Fruit fly (Drosophila melanogaster) whole organism, embryonic: ENCODE data around the gene Tbcd.

Experiments
- Abd-B ChIP-seq: fragments of 200-800 bp; sonication (Bioruptor generic); optimal IDR thresholded peaks from 2 replicates; lab custom pipeline; 2018; ENCODE audit warnings: missing biosample characterization, mild to moderate bottlenecking, missing genetic modification characterization, moderate library complexity
- B-H2 ChIP-seq: fragments of 200-800 bp; sonication (Bioruptor generic); optimal IDR thresholded peaks from 2 replicates; lab custom pipeline; 2018; ENCODE audit warnings: missing biosample characterization, mild to moderate bottlenecking, missing genetic modification characterization
- CG10267 ChIP-seq: fragments of 200-800 bp; sonication (Bioruptor generic); optimal IDR thresholded peaks from 2 replicates; lab custom pipeline; 2018; ENCODE audit warnings: missing biosample characterization, mild to moderate bottlenecking, missing genetic modification characterization, moderate library complexity
- CG10543 ChIP-seq: fragments of 200-800 bp; sonication (Bioruptor generic); optimal IDR thresholded peaks from 3 replicates; lab custom pipeline; 2017; ENCODE audit warnings: missing biosample characterization, mild to moderate bottlenecking, missing genetic modification characterization, moderate library complexity
- CG12155 ChIP-seq: fragments of 200-800 bp; sonication (Bioruptor generic); optimal IDR thresholded peaks from 3 replicates; lab custom pipeline; 2016; ENCODE audit warnings: missing biosample characterization, missing genetic modification characterization
- CG12219 ChIP-seq: fragments of 200-800 bp; sonication (Bioruptor generic); optimal IDR thresholded peaks from 3 replicates; lab custom pipeline; 2018; ENCODE audit warnings: missing biosample characterization, mild to moderate bottlenecking, missing genetic modification characterization
- CG12299 ChIP-seq: fragments of 200-800 bp; sonication (Bioruptor generic); optimal IDR thresholded peaks from 2 replicates; lab custom pipeline; 2018; ENCODE audit warnings: missing biosample characterization, mild to moderate bottlenecking, missing genetic modification characterization
- CG12391 ChIP-seq: fragments of 200-800 bp; sonication (Bioruptor generic); optimal IDR thresholded peaks from 3 replicates; lab custom pipeline; 2018; ENCODE audit warnings: missing biosample characterization, mild to moderate bottlenecking, missing genetic modification characterization, moderate library complexity
- CG12769 ChIP-seq: fragments of 200-800 bp; sonication (Bioruptor generic); optimal IDR thresholded peaks from 2 replicates; lab custom pipeline; 2019; ENCODE audit warnings: missing biosample characterization, mild to moderate bottlenecking, missing genetic modification characterization, moderate library complexity
- CG14710 ChIP-seq: fragments of 200-800 bp; sonication (Bioruptor generic); optimal IDR thresholded peaks from 3 replicates; lab custom pipeline; 2019; ENCODE audit warnings: missing biosample characterization, mild to moderate bottlenecking, missing genetic modification characterization, moderate library complexity
- CG15601 ChIP-seq: fragments of 200-800 bp; sonication (Bioruptor generic); optimal IDR thresholded peaks from 3 replicates; lab custom pipeline; 2019; ENCODE audit warnings: missing biosample characterization, mild to moderate bottlenecking, missing genetic modification characterization, moderate library complexity
- CG17186 ChIP-seq: fragments of 200-800 bp; sonication (Bioruptor generic); optimal IDR thresholded peaks from 3 replicates; lab custom pipeline; 2017; ENCODE audit warnings: missing biosample characterization, missing genetic modification reagents, missing genetic modification characterization
- CG17359 ChIP-seq: fragments of 200-800 bp; sonication (Bioruptor generic); optimal IDR thresholded peaks from 3 replicates; lab custom pipeline; 2018; ENCODE audit warnings: missing biosample characterization, mild to moderate bottlenecking, missing genetic modification characterization, moderate library complexity
- CG17829 ChIP-seq: fragments of 200-800 bp; optimal IDR thresholded peaks from 2 replicates; lab custom pipeline; 2019; ENCODE audit warnings: missing biosample characterization, mild to moderate bottlenecking, missing genetic modification characterization, moderate library complexity
- CG18764 ChIP-seq: fragments of 200-800 bp; sonication (Bioruptor generic); optimal IDR thresholded peaks from 3 replicates; lab custom pipeline; 2016; ENCODE audit warnings: missing biosample characterization, missing genetic modification characterization
- CG2116 ChIP-seq: fragments of 200-800 bp; sonication (Bioruptor generic); optimal IDR thresholded peaks from 3 replicates; lab custom pipeline; 2018; ENCODE audit warnings: missing biosample characterization, mild to moderate bottlenecking, missing genetic modification characterization
- CG2712 ChIP-seq: fragments of 200-800 bp; optimal IDR thresholded peaks from 3 replicates; lab custom pipeline; 2019; ENCODE audit warnings: missing biosample characterization, mild to moderate bottlenecking, missing genetic modification characterization, moderate library complexity
- CG30020 ChIP-seq: fragments of 200-800 bp; optimal IDR thresholded peaks from 2 replicates; lab custom pipeline; 2019; ENCODE audit warnings: missing biosample characterization, mild to moderate bottlenecking, missing genetic modification characterization, moderate library complexity
- CG4730 ChIP-seq: fragments of 200-800 bp; sonication (Bioruptor generic); IDR thresholded peaks from 2 replicates; pipeline ENCODE4 v1.3.6; 2022; ENCODE audit warnings: missing biosample characterization, missing genetic modification characterization
- CG6683 ChIP-seq: fragments of 200-800 bp; sonication (Bioruptor generic); optimal IDR thresholded peaks from 2 replicates; lab custom pipeline; 2017; ENCODE audit warnings: missing biosample characterization, mild to moderate bottlenecking, missing genetic modification characterization, missing genetic modification reagents
- CG6689 ChIP-seq: fragments of 200-800 bp; sonication (Bioruptor generic); IDR thresholded peaks from 2 replicates; pipeline ENCODE4 v1.3.6; 2022; ENCODE audit warnings: missing biosample characterization, missing genetic modification characterization
- D19B ChIP-seq: fragments of 200-800 bp; sonication (Bioruptor generic); optimal IDR thresholded peaks from 2 replicates; lab custom pipeline; 2017; ENCODE audit warnings: missing biosample characterization, mild to moderate bottlenecking, missing genetic modification characterization
- Dp ChIP-seq: fragments of 200-800 bp; sonication (Bioruptor generic); optimal IDR thresholded peaks from 2 replicates; lab custom pipeline; 2018; ENCODE audit warnings: missing biosample characterization, mild to moderate bottlenecking, missing genetic modification characterization, moderate library complexity
- Fer1 ChIP-seq: fragments of 200-800 bp; sonication (Bioruptor generic); optimal IDR thresholded peaks from 2 replicates; lab custom pipeline; 2017; ENCODE audit warnings: missing biosample characterization, mild to moderate bottlenecking, missing genetic modification characterization
- HmgD ChIP-seq: fragments of 200-800 bp; sonication (Bioruptor generic); optimal IDR thresholded peaks from 3 replicates; lab custom pipeline; 2016; ENCODE audit warnings: missing biosample characterization, missing genetic modification characterization
- Hmr ChIP-seq: fragments of 200-800 bp; sonication (Bioruptor generic); optimal IDR thresholded peaks from 3 replicates; lab custom pipeline; 2017; ENCODE audit warnings: mild to moderate bottlenecking, missing biosample characterization, missing genetic modification reagents, missing genetic modification characterization
- Lhr ChIP-seq: fragments of 200-800 bp; sonication (Bioruptor generic); optimal IDR thresholded peaks from 3 replicates; lab custom pipeline; 2017; ENCODE audit warnings: mild to moderate bottlenecking, missing biosample characterization, missing genetic modification reagents, missing genetic modification characterization
- MESR4 ChIP-seq: fragments of 200-800 bp; sonication (Bioruptor generic); optimal IDR thresholded peaks from 2 replicates; lab custom pipeline; 2018; ENCODE audit warnings: missing biosample characterization, mild to moderate bottlenecking, missing genetic modification characterization, moderate library complexity
- Med ChIP-seq: fragments of 200-800 bp; sonication (Bioruptor generic); peaks from one replicate; lab custom pipeline; 2016; ENCODE audit warnings: missing biosample characterization, missing genetic modification characterization, mild to moderate bottlenecking, inconsistent platforms, moderate library complexity
- Myb ChIP-seq: fragments of 200-800 bp; sonication (Bioruptor generic); optimal IDR thresholded peaks from 2 replicates; lab custom pipeline; 2016; ENCODE audit warnings: missing biosample characterization, missing genetic modification characterization
- NfI ChIP-seq: fragments of 200-800 bp; sonication (Bioruptor generic); optimal IDR thresholded peaks from 3 replicates; lab custom pipeline; 2018; ENCODE audit warnings: missing biosample characterization, mild to moderate bottlenecking, missing genetic modification characterization, moderate library complexity
- PHDP ChIP-seq: fragments of 200-800 bp; sonication (Bioruptor generic); optimal IDR thresholded peaks from 3 replicates; lab custom pipeline; 2018; ENCODE audit warnings: missing biosample characterization, mild to moderate bottlenecking, missing genetic modification characterization, moderate library complexity
- Sin3A ChIP-seq: fragments of >200 bp; optimal IDR thresholded peaks from 2 replicates; lab custom pipeline; 2018
- abd-A ChIP-seq: fragments of 200-800 bp; sonication (Bioruptor generic); optimal IDR thresholded peaks from 3 replicates; lab custom pipeline; 2019; ENCODE audit warnings: missing biosample characterization, mild to moderate bottlenecking, missing genetic modification characterization, moderate library complexity
- br ChIP-seq: fragments of >200 bp; optimal IDR thresholded peaks from 2 replicates; lab custom pipeline; 2017
- gt ChIP-seq: fragments of 200-800 bp; sonication (Bioruptor generic); IDR thresholded peaks from 2 replicates; pipeline ENCODE4 v1.3.6; 2022; ENCODE audit warnings: missing biosample characterization, missing genetic modification characterization
- insv ChIP-seq, 2 experiments: fragments of 200-800 bp; sonication (Bioruptor generic); optimal IDR thresholded peaks; 3 replicates each; lab custom pipeline; 2016 to 2018; ENCODE audit warnings: missing biosample characterization in 2 of 2, missing genetic modification characterization in 2 of 2
- lmd ChIP-seq: fragments of 200-800 bp; sonication (Bioruptor generic); IDR thresholded peaks from 2 replicates; pipeline ENCODE4 v1.3.6; 2022; ENCODE audit warnings: missing biosample characterization, missing genetic modification characterization
- nau ChIP-seq: fragments of 200-800 bp; sonication (Bioruptor generic); optimal IDR thresholded peaks from 3 replicates; lab custom pipeline; 2017; ENCODE audit warnings: missing biosample characterization, mild to moderate bottlenecking, missing genetic modification characterization, missing genetic modification reagents
- nom ChIP-seq: fragments of 200-800 bp; sonication (Bioruptor generic); optimal IDR thresholded peaks from 2 replicates; lab custom pipeline; 2017; ENCODE audit warnings: missing biosample characterization, missing genetic modification characterization, mild to moderate bottlenecking, moderate library complexity, missing genetic modification reagents
- rib ChIP-seq: fragments of 200-800 bp; sonication (Bioruptor generic); IDR thresholded peaks from 2 replicates; pipeline ENCODE4 v1.3.6; 2022; ENCODE audit warnings: missing biosample characterization, missing genetic modification characterization
- sd ChIP-seq: fragments of 200-800 bp; sonication (Bioruptor generic); optimal IDR thresholded peaks from 3 replicates; lab custom pipeline; 2018; ENCODE audit warnings: missing biosample characterization, mild to moderate bottlenecking, missing genetic modification characterization, moderate library complexity
- sens ChIP-seq: fragments of 200-800 bp; sonication (Bioruptor generic); peaks from one replicate; lab custom pipeline; 2016; ENCODE audit warnings: missing biosample characterization, missing genetic modification characterization
- slou ChIP-seq: fragments of 200-800 bp; sonication (Bioruptor generic); optimal IDR thresholded peaks from 3 replicates; lab custom pipeline; 2016; ENCODE audit warnings: missing biosample characterization, missing genetic modification characterization
- stwl ChIP-seq: fragments of 200-800 bp; sonication (Bioruptor generic); optimal IDR thresholded peaks from 3 replicates; lab custom pipeline; 2018; ENCODE audit warnings: missing biosample characterization, mild to moderate bottlenecking, missing genetic modification characterization, moderate library complexity
- sug ChIP-seq: fragments of 200-800 bp; optimal IDR thresholded peaks from 2 replicates; lab custom pipeline; 2019; ENCODE audit warnings: missing biosample characterization, mild to moderate bottlenecking, missing genetic modification characterization, moderate library complexity
- tap ChIP-seq: fragments of 200-800 bp; optimal IDR thresholded peaks from 3 replicates; lab custom pipeline; 2019; ENCODE audit warnings: missing biosample characterization, mild to moderate bottlenecking, missing genetic modification characterization, moderate library complexity
- tio ChIP-seq: fragments of 200-800 bp; sonication (Bioruptor generic); optimal IDR thresholded peaks from 2 replicates; lab custom pipeline; 2017; ENCODE audit warnings: missing biosample characterization, missing genetic modification characterization, inconsistent platforms
- tna ChIP-seq: fragments of 200-800 bp; sonication (Bioruptor generic); IDR thresholded peaks from 2 replicates; pipeline ENCODE4 v1.3.6; 2022; ENCODE audit warnings: missing biosample characterization, missing genetic modification characterization; ENCODE audit not compliant: partially characterized antibody

Tbcd gene

dm6 chr2L:2191404-2191803, 44.1 kb downstream of the Tbcd start:
- TF ChIP-seq nau (no peak), CG10543 (peak; percentile 5), abd-A (peak; percentile 52), CG6689 (GFP tag; lab: Robert Waterston, UW) (no peak), br (no peak), sd (tag; lab: Kevin White, UChicago) (peak; percentile 63)

dm6 chr2L:2192123-2192601, 44.8 kb downstream of the Tbcd start, which contains the start of gene CG10874:
CG10874 (minus strand) TSS chr2L:2192386.
- TF ChIP-seq sug (tag; lab: Kevin White, UChicago) (peak; percentile 35), CG12299 (no peak), CG14710 (tag; lab: Kevin White, UChicago) (peak; percentile 100), D19B (peak; percentile 95), tio (GFP tag; lab: Kevin White, UChicago) (no peak), tna (GFP tag; lab: Robert Waterston, UW) (no peak), Sin3A (lab: Kevin White, UChicago) (peak; percentile 70), Dp (GFP tag; lab: Kevin White, UChicago) (peak; percentile 99), insv (GFP tag; optimal IDR thresholded peaks at IDR 0.05; lab: Kevin White, UChicago) (peak in 1 of 2 experiments; percentile 6), CG30020 (tag; lab: Kevin White, UChicago) (peak; percentile 17), CG2712 (peak; percentile 52), Fer1 (GFP tag; lab: Kevin White, UChicago) (peak; percentile 11), CG4730 (no peak), Med (GFP tag; lab: Kevin White, UChicago) (peak; percentile 74), Abd-B (GFP tag; lab: Kevin White, UChicago) (peak; percentile 58), tap (no peak), sens (peak; percentile 65), stwl (tag; lab: Kevin White, UChicago) (peak; percentile 56), NfI (GFP tag; lab: Kevin White, UChicago) (peak; percentile 31), lmd (GFP tag; lab: Robert Waterston, UW) (no peak), CG17359 (no peak), CG10267 (tag; lab: Kevin White, UChicago) (peak; percentile 61), PHDP (peak; percentile 18), CG2116 (GFP tag; lab: Kevin White, UChicago) (peak; percentile 70), Myb (peak; percentile 88), CG17186 (GFP tag; lab: Kevin White, UChicago) (peak; percentile 17), gt (no peak), CG18764 (GFP tag; lab: Kevin White, UChicago) (peak; percentile 98), CG17829 (tag; lab: Kevin White, UChicago) (peak; percentile 36), rib (GFP tag; lab: Robert Waterston, UW) (no peak), HmgD (GFP tag; lab: Kevin White, UChicago) (peak; percentile 51), CG12769 (tag; lab: Kevin White, UChicago) (peak; percentile 10), slou (GFP tag; lab: Kevin White, UChicago) (peak; percentile 34), MESR4 (GFP tag; lab: Kevin White, UChicago) (peak; percentile 87), CG12219 (GFP tag; lab: Kevin White, UChicago) (no peak), CG6683 (GFP tag; lab: Kevin White, UChicago) (no peak), CG12155 (GFP tag; lab: Kevin White, UChicago) (peak; percentile 20), CG10543 (peak; percentile 3), Hmr (GFP tag; lab: Kevin White, UChicago) (peak; percentile 55), CG12391 (tag; lab: Kevin White, UChicago) (peak; percentile 10), Lhr (GFP tag; lab: Kevin White, UChicago) (peak; percentile 77), CG15601 (tag; lab: Kevin White, UChicago) (peak; percentile 8), B-H2 (GFP tag; lab: Kevin White, UChicago) (peak; percentile 61), nom (GFP tag; lab: Kevin White, UChicago) (peak; percentile 6)
